Worm (Caenorhabditis elegans) whole organism, mixed stage, embryonic: Measurements from ENCODE around the gene twk-45.

Experiments
- M03D4.4 ChIP-seq: sonication (generic microtip); optimal IDR thresholded peaks from 2 replicates; lab custom pipeline; 2017; ENCODE audit warnings: mild to moderate bottlenecking, missing genetic modification characterization, missing compliant biosample characterization
- bed-3 ChIP-seq: fragments of 200-800 bp; sonication (Bioruptor generic); optimal IDR thresholded peaks from 3 replicates; lab custom pipeline; 2018; ENCODE audit warnings: mild to moderate bottlenecking, missing genetic modification characterization, moderate library complexity, missing compliant biosample characterization
- blmp-1 ChIP-seq: fragments of 150-350 bp; optimal IDR thresholded peaks from 2 replicates; lab custom pipeline; 2014; ENCODE audit warnings: missing biosample characterization, missing genetic modification characterization
- ceh-83 ChIP-seq: fragments of 200-800 bp; sonication (Bioruptor generic); optimal IDR thresholded peaks from 2 replicates; lab custom pipeline; 2018; ENCODE audit warnings: mild to moderate bottlenecking, missing genetic modification characterization, missing compliant biosample characterization
- cnd-1 ChIP-seq: fragments of 200-800 bp; sonication (Bioruptor generic); optimal IDR thresholded peaks from 2 replicates; lab custom pipeline; 2018; ENCODE audit warnings: mild to moderate bottlenecking, missing genetic modification characterization, missing compliant biosample characterization
- elt-3 ChIP-seq: fragments of 150-350 bp; optimal IDR thresholded peaks from 2 replicates; lab custom pipeline; 2014; ENCODE audit warnings: missing biosample characterization, missing genetic modification characterization
- flh-1 ChIP-seq: fragments of 200-800 bp; sonication (Bioruptor generic); optimal IDR thresholded peaks from 2 replicates; lab custom pipeline; 2018; ENCODE audit warnings: mild to moderate bottlenecking, missing genetic modification characterization, moderate library complexity, missing compliant biosample characterization
- ham-2 ChIP-seq: fragments of 200-800 bp; sonication (Bioruptor generic); optimal IDR thresholded peaks from 2 replicates; lab custom pipeline; 2018; ENCODE audit warnings: mild to moderate bottlenecking, missing genetic modification characterization, missing compliant biosample characterization
- lsy-2 ChIP-seq: fragments of 150-350 bp; optimal IDR thresholded peaks from 2 replicates; lab custom pipeline; 2014; ENCODE audit warnings: missing biosample characterization, missing genetic modification characterization
- mep-1 ChIP-seq: fragments of 150-350 bp; optimal IDR thresholded peaks from 2 replicates; lab custom pipeline; 2017; ENCODE audit warnings: missing biosample characterization, missing genetic modification reagents, missing genetic modification characterization, inconsistent platforms
- mls-2 ChIP-seq: sonication (generic microtip); optimal IDR thresholded peaks from 2 replicates; lab custom pipeline; 2016; ENCODE audit warnings: mild to moderate bottlenecking, missing genetic modification characterization, moderate library complexity, missing compliant biosample characterization
- nhr-12 ChIP-seq: fragments of 150-350 bp; optimal IDR thresholded peaks from 2 replicates; lab custom pipeline; 2014; ENCODE audit warnings: missing biosample characterization, missing genetic modification characterization
- nhr-2 ChIP-seq: fragments of 150-350 bp; optimal IDR thresholded peaks from 2 replicates; lab custom pipeline; 2014; ENCODE audit warnings: missing biosample characterization, missing genetic modification characterization
- nhr-28 ChIP-seq: fragments of 150-350 bp; optimal IDR thresholded peaks from 2 replicates; lab custom pipeline; 2014; ENCODE audit warnings: missing biosample characterization, missing genetic modification characterization
- nhr-76 ChIP-seq: sonication (generic microtip); optimal IDR thresholded peaks from 2 replicates; lab custom pipeline; 2017; ENCODE audit warnings: missing biosample characterization, missing genetic modification characterization
- sem-2 ChIP-seq: fragments of 200-800 bp; sonication (Bioruptor generic); optimal IDR thresholded peaks from 2 replicates; lab custom pipeline; 2018; ENCODE audit warnings: mild to moderate bottlenecking, missing genetic modification characterization, missing compliant biosample characterization
- snpc-4 ChIP-seq: fragments of 150-350 bp; optimal IDR thresholded peaks from 2 replicates; lab custom pipeline; 2014; ENCODE audit warnings: missing biosample characterization, missing genetic modification characterization
- tbx-8 ChIP-seq: fragments of 200-800 bp; sonication (Bioruptor generic); optimal IDR thresholded peaks from 2 replicates; lab custom pipeline; 2018; ENCODE audit warnings: mild to moderate bottlenecking, missing genetic modification characterization, moderate library complexity, missing compliant biosample characterization
- unc-39 ChIP-seq: fragments of 150-350 bp; optimal IDR thresholded peaks from 2 replicates; lab custom pipeline; 2014; ENCODE audit warnings: missing biosample characterization, missing genetic modification characterization
- ztf-11 ChIP-seq: fragments of 150-350 bp; optimal IDR thresholded peaks from 2 replicates; lab custom pipeline; 2014; ENCODE audit warnings: missing biosample characterization, missing genetic modification characterization

Gene twk-45

DNA sequence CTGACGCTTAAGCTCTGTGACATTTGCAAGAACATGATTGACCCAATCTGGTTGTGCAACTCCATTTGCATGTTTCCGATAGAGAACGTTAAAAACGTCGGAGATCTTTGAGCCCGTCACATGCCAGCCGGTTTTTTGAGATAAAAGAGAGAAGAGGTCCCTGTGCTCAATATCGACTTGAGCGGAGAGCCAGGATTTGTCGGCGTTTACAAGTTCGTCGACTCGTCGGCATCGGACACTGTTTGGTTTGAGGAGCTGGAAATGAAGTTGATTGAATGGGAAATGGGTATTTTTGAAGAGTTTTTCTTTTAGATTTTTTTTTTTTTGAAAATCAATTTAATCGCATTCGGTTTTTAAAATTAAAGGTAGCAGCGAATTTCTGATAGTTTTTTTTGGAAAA, 43.6 kb downstream of the twk-45 start:
- TF ChIP-seq nhr-12 (tag; lab: Kevin White, UChicago) (no peak), nhr-28 (tag; lab: Kevin White, UChicago) (no peak), flh-1 (GFP tag; lab: Kevin White, UChicago) (no peak), elt-3 (tag; lab: Kevin White, UChicago) (no peak), M03D4.4 (tag; lab: Kevin White, UChicago) (no peak), cnd-1 (tag; lab: Kevin White, UChicago) (no peak), snpc-4 (tag; lab: Kevin White, UChicago) (no peak), mep-1 (tag; lab: Kevin White, UChicago) (no peak), ztf-11 (tag; lab: Kevin White, UChicago) (no peak), sem-2 (GFP tag; lab: Kevin White, UChicago) (no peak), mls-2 (no peak), blmp-1 (tag; lab: Kevin White, UChicago) (no peak), ceh-83 (GFP tag; lab: Kevin White, UChicago) (no peak)

DNA sequence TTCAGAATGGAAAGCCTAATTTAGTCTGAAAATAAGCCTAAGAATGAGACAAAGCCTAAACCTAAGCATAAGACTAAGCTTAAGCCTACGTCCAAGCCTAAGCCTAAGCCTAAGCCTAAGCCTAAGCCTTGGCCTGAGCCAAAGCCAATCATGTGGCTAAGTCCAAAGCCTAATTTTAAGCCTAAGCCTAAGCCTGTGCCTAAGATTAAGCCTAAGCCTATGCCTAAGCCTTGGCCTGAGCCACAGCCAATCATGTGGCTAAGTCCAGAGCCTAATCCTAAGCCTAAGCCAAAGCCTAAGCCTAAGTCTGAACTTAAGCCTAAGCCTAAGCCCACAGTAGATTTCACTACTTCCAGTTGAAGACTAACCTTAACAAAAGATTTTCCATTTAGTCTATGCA, 44.2 kb downstream of the twk-45 start:
- TF ChIP-seq bed-3 (GFP tag; lab: Kevin White, UChicago) (no peak), ham-2 (GFP tag; lab: Kevin White, UChicago) (peak; percentile 9), nhr-2 (tag; lab: Kevin White, UChicago) (no peak)

DNA sequence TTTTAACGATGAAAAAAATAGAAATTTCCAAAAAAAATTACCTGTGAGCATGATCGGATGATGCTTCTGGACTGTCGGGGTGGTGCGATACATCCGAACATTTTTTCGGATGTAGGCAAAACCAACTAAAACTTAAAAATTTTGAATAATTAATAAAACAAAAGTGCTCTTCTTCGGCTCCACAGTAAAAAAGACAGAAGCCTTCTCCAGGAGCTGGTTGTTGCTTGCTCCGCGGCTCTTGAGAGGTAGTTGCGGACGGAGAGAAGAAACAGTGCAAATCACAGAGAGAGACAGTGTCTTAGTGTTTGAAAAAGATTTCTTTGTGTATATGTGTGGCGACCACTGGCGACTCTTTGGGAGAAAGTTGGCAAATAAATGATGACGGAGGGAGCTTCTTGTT, 45.4 kb downstream of the twk-45 start, which contains the start of gene gldi-9:
TSS of gene gldi-9 (minus strand) at position 101 of the 400 bp plus-strand sequence.
- no peak for TF ChIP-seq lsy-2 (tag; lab: Kevin White, UChicago)
- TF ChIP-seq nhr-2 (tag; lab: Kevin White, UChicago) = no peak
- TF ChIP-seq unc-39 = no peak
- TF ChIP-seq nhr-76 = no peak

DNA sequence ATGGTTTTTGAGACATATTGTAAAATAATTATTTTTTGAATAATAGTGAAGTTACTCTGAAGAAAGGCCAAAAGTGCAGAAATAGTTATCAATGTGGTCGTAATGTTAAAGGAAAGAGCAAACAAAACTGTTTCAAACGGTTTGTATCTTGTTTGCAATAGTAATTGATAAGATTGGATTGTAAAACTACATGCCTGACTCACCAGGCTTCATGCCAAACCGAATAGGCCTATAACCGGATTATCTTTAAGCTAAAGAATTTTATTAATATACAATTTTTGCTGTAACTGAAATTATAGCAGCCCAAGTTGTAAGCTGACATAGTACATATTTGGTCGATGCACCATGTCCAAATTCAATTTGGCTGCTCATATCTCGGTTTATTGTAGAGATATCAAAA, 55.1 kb downstream of the twk-45 start, which contains the start of gene Y71H2AM.14:
TSS of gene Y71H2AM.14 (minus strand) at position 101 of the 400 bp plus-strand sequence.
- TF ChIP-seq tbx-8 (GFP tag; lab: Kevin White, UChicago) (no peak), sem-2 (GFP tag; lab: Kevin White, UChicago) (no peak), blmp-1 (tag; lab: Kevin White, UChicago) (no peak), snpc-4 (tag; lab: Kevin White, UChicago) (no peak)
